Fruit fly (Drosophila melanogaster) whole organism, adult: ENCODE results near the gene Spn28B.

Experiments used
- CG11617 ChIP-seq: fragments of 200-800 bp; sonication (Bioruptor generic); optimal IDR thresholded peaks from 2 replicates; lab custom pipeline; 2017; ENCODE audit warnings: mild to moderate bottlenecking, missing biosample characterization, missing genetic modification reagents, missing genetic modification characterization
- CG12768 ChIP-seq: fragments of 200-800 bp; sonication (Bioruptor generic); optimal IDR thresholded peaks from 2 replicates; lab custom pipeline; 2017; ENCODE audit warnings: missing biosample characterization, missing genetic modification characterization, mild to moderate bottlenecking, moderate library complexity, missing genetic modification reagents
- CG14711 ChIP-seq: fragments of 200-800 bp; sonication (Bioruptor generic); optimal IDR thresholded peaks from 2 replicates; lab custom pipeline; 2018; ENCODE audit warnings: missing biosample characterization, mild to moderate bottlenecking, missing genetic modification characterization, moderate library complexity
- CG5204 ChIP-seq: fragments of 200-800 bp; sonication (Bioruptor generic); optimal IDR thresholded peaks from 2 replicates; lab custom pipeline; 2016; ENCODE audit warnings: missing biosample characterization, missing genetic modification characterization
- CG7045 ChIP-seq: fragments of 200-800 bp; sonication (Bioruptor generic); optimal IDR thresholded peaks from 2 replicates; lab custom pipeline; 2017; ENCODE audit warnings: missing biosample characterization, mild to moderate bottlenecking, missing genetic modification characterization
- CG7101 ChIP-seq: fragments of 200-800 bp; sonication (Bioruptor generic); optimal IDR thresholded peaks from 2 replicates; lab custom pipeline; 2018; ENCODE audit warnings: missing biosample characterization, mild to moderate bottlenecking, missing genetic modification characterization, moderate library complexity
- Clk ChIP-seq: fragments of 200-800 bp; sonication (Bioruptor generic); optimal IDR thresholded peaks from 2 replicates; lab custom pipeline; 2017; ENCODE audit warnings: missing biosample characterization, missing genetic modification characterization
- Crg-1 ChIP-seq: fragments of 200-800 bp; sonication (Bioruptor generic); optimal IDR thresholded peaks from 2 replicates; lab custom pipeline; 2016; ENCODE audit warnings: missing biosample characterization, missing genetic modification characterization
- Hr96 ChIP-seq: fragments of 200-800 bp; sonication (Bioruptor generic); optimal IDR thresholded peaks from 2 replicates; lab custom pipeline; 2016; ENCODE audit warnings: missing biosample characterization, missing genetic modification characterization
- Mnt ChIP-seq: fragments of 200-800 bp; sonication (Bioruptor generic); optimal IDR thresholded peaks from 2 replicates; lab custom pipeline; 2016; ENCODE audit warnings: missing biosample characterization, mild to moderate bottlenecking, missing genetic modification characterization
- bab1 ChIP-seq: fragments of 200-800 bp; sonication (Bioruptor generic); optimal IDR thresholded peaks from 3 replicates; lab custom pipeline; 2019; ENCODE audit warnings: missing biosample characterization, mild to moderate bottlenecking, missing genetic modification characterization, moderate library complexity
- cic ChIP-seq: fragments of 200-800 bp; sonication (Bioruptor generic); optimal IDR thresholded peaks from 2 replicates; lab custom pipeline; 2017; ENCODE audit warnings: missing biosample characterization, mild to moderate bottlenecking, missing genetic modification characterization, moderate library complexity
- cnc ChIP-seq, 2 experiments: fragments of >200 bp; optimal IDR thresholded peaks; 2 replicates each; lab custom pipeline; 2017
- ovo ChIP-seq: fragments of 200-800 bp; sonication (Bioruptor generic); optimal IDR thresholded peaks from 2 replicates; lab custom pipeline; 2016; ENCODE audit warnings: missing biosample characterization, missing genetic modification characterization
- pad ChIP-seq: fragments of 200-800 bp; sonication (Bioruptor generic); optimal IDR thresholded peaks from 3 replicates; lab custom pipeline; 2017; ENCODE audit warnings: missing biosample characterization, missing genetic modification characterization, mild to moderate bottlenecking, moderate library complexity, missing genetic modification reagents
- toe ChIP-seq: fragments of 200-800 bp; sonication (Bioruptor generic); optimal IDR thresholded peaks from 2 replicates; lab custom pipeline; 2016; ENCODE audit warnings: missing biosample characterization, missing genetic modification characterization

Spn28B gene

dm6 chr2L:7628382-7628965, 46.8 kb downstream of the Spn28B start:
- no peak for TF ChIP-seq ovo

- TF ChIP-seq CG12768 (GFP tag; lab: Kevin White, UChicago) (no peak), Crg-1 (no peak), CG7101 (no peak), cic (GFP tag; lab: Kevin White, UChicago) (no peak), CG7045 (GFP tag; lab: Kevin White, UChicago) (no peak), CG11617 (GFP tag; lab: Kevin White, UChicago) (no peak), Hr96 (GFP tag; lab: Kevin White, UChicago) (no peak), CG5204 (GFP tag; lab: Kevin White, UChicago) (no peak), CG14711 (tag; lab: Kevin White, UChicago) (no peak), Mnt (GFP tag; lab: Kevin White, UChicago) (no peak), pad (no peak), ovo (no peak), cnc (optimal IDR thresholded peaks at IDR 0.05; lab: Kevin White, UChicago) (no peak)
Observed at dm6 chr2L:7630673-7631072, 48.9 kb downstream of the Spn28B start.

dm6 chr2L:7632783-7633182, 51.1 kb downstream of the Spn28B start:
- TF ChIP-seq toe (GFP tag; lab: Kevin White, UChicago) (no peak), bab1 (no peak), CG11617 (GFP tag; lab: Kevin White, UChicago) (no peak), CG7045 (GFP tag; lab: Kevin White, UChicago) (no peak), Clk (GFP tag; lab: Kevin White, UChicago) (no peak)
